Fruit fly (Drosophila melanogaster): ENCODE measurements around the gene Usp47.

Usp47 gene

dm6 chr3L:5770817-5771425 is 18.1 kb downstream of the Usp47 start (continued):
- TF ChIP-seq CG9609 (GFP tag; optimal IDR thresholded peaks at IDR 0.05) (peak; percentile 79), CG6689 (GFP tag; IDR thresholded peaks at IDR 0.05) (peak; percentile 62), twi (tag; optimal IDR thresholded peaks at IDR 0.05) (peak; percentile 76), CG1832 (GFP tag; optimal IDR thresholded peaks at IDR 0.05) (peak; percentile 98), exex (tag; optimal IDR thresholded peaks at IDR 0.05) (no peak), CG18599 (GFP tag; optimal IDR thresholded peaks at IDR 0.05) (no peak), kah (GFP tag; optimal IDR thresholded peaks at IDR 0.05) (peak; percentile 51), run (tag; optimal IDR thresholded peaks at IDR 0.05) (peak; percentile 53), CG4617 (GFP tag; optimal IDR thresholded peaks at IDR 0.05; ENCODE audit: borderline replicate concordance) (peak; percentile 52), bsh (GFP tag; optimal IDR thresholded peaks at IDR 0.05) (peak; percentile 54 to 81), vvl (GFP tag; IDR thresholded peaks at IDR 0.05) (peak; percentile 59), Rx (GFP tag; IDR thresholded peaks at IDR 0.05) (peak; percentile 47), Bgb (GFP tag; IDR thresholded peaks at IDR 0.05; ENCODE audit: partially characterized antibody) (peak; percentile 67), pho (GFP tag; optimal IDR thresholded peaks at IDR 0.05) (peak; percentile 92), caup (GFP tag; optimal IDR thresholded peaks at IDR 0.05; ENCODE audit: severe bottlenecking) (peak; percentile 88), lbe (GFP tag; optimal IDR thresholded peaks at IDR 0.05) (peak; percentile 84), CG1647 (GFP tag; optimal IDR thresholded peaks at IDR 0.05) (peak; percentile 68), C15 (GFP tag; IDR thresholded peaks at IDR 0.05) (no peak), CG4854 (GFP tag; optimal IDR thresholded peaks at IDR 0.05) (peak; percentile 90), ssp (GFP tag; IDR thresholded peaks at IDR 0.05) (peak; percentile 34; the same call in 1 of the 2 replicates), croc (GFP tag; conservative IDR thresholded peaks at IDR 0.05) (peak; percentile 48), CG8359 (GFP tag; optimal IDR thresholded peaks at IDR 0.05; ENCODE audit: borderline replicate concordance) (peak; percentile 46), CG32532 (GFP tag; IDR thresholded peaks at IDR 0.05) (peak; percentile 75), CG6254 (GFP tag; optimal IDR thresholded peaks at IDR 0.05) (no peak), CG42726 (GFP tag; IDR thresholded peaks at IDR 0.05; ENCODE audit: partially characterized antibody) (peak; percentile 67; the same call in 1 of the 2 replicates), fru (optimal IDR thresholded peaks at IDR 0.05) (no peak), CG13624 (GFP tag; optimal IDR thresholded peaks at IDR 0.05) (peak; percentile 80), Fer1 (GFP tag; optimal IDR thresholded peaks at IDR 0.05) (peak; percentile 91), CG31365 (tag; optimal IDR thresholded peaks at IDR 0.05) (peak; percentile 79), CG6791 (GFP tag; IDR thresholded peaks at IDR 0.05; ENCODE audit: partially characterized antibody) (peak; percentile 79), CG7928 (GFP tag; optimal IDR thresholded peaks at IDR 0.05) (peak; percentile 59), crc (GFP tag; optimal IDR thresholded peaks at IDR 0.05) (peak; percentile 75), CG9817 (tag; optimal IDR thresholded peaks at IDR 0.05) (peak; percentile 87), Oaz (GFP tag; IDR thresholded peaks at IDR 0.05) (peak; percentile 27; the same call in 1 of the 2 replicates), hbn (GFP tag; IDR thresholded peaks at IDR 0.05; ENCODE audit: partially characterized antibody) (no peak), pzg (GFP tag; optimal IDR thresholded peaks at IDR 0.05) (peak; percentile 81), CG15514 (GFP tag; optimal IDR thresholded peaks at IDR 0.05) (peak; percentile 65), zfh2 (GFP tag; optimal IDR thresholded peaks at IDR 0.05) (peak; percentile 91), chm (GFP tag; IDR thresholded peaks at IDR 0.05) (no peak), CG17802 (tag; optimal IDR thresholded peaks at IDR 0.05) (peak; percentile 31), dmrt99B (tag; optimal IDR thresholded peaks at IDR 0.05) (no peak), CG14710 (tag; optimal IDR thresholded peaks at IDR 0.05) (peak; percentile 84), gcm2 (GFP tag; optimal IDR thresholded peaks at IDR 0.05) (peak; percentile 65), Dbx (GFP tag; IDR thresholded peaks at IDR 0.05) (peak; percentile 74; the same call in 2 of the 3 replicates), Hsf (GFP tag; optimal IDR thresholded peaks at IDR 0.05) (peak; percentile 85), Hr51 (GFP tag; optimal IDR thresholded peaks at IDR 0.05) (peak; percentile 78 to 87), CG17385 (GFP tag; optimal IDR thresholded peaks at IDR 0.05) (peak; percentile 92), MTF-1 (GFP tag; optimal IDR thresholded peaks at IDR 0.05; ENCODE audit: borderline replicate concordance) (no peak)

Measured in whole organism, embryonic.